Worm (Caenorhabditis elegans) whole organism, early embryonic: ENCODE measurements around the gene F22E5.23.

Experiments used
- F13C5.2 ChIP-seq: sonication (generic microtip); optimal IDR thresholded peaks from 2 replicates; lab custom pipeline; 2017; ENCODE audit warnings: mild to moderate bottlenecking, missing genetic modification characterization, inconsistent platforms, missing compliant biosample characterization
- aly-1 ChIP-seq: sonication (generic microtip); optimal IDR thresholded peaks from 2 replicates; lab custom pipeline; 2016; ENCODE audit warnings: missing genetic modification characterization, missing compliant biosample characterization
- ama-1 ChIP-seq: fragments of 150-350 bp; optimal IDR thresholded peaks from 2 replicates; lab custom pipeline; 2014
- ceh-13 ChIP-seq: fragments of 200-800 bp; sonication (Bioruptor generic); optimal IDR thresholded peaks from 2 replicates; lab custom pipeline; 2018; ENCODE audit warnings: mild to moderate bottlenecking, missing genetic modification characterization, missing compliant biosample characterization
- flt-1 ChIP-seq: fragments of 200-800 bp; sonication (Bioruptor generic); IDR thresholded peaks from 2 replicates; pipeline ENCODE4 v1.3.6; 2022; ENCODE audit warnings: missing genetic modification characterization, missing compliant biosample characterization
- hmbx-1 ChIP-seq: sonication (generic microtip); optimal IDR thresholded peaks from 2 replicates; lab custom pipeline; 2016; ENCODE audit warnings: mild to moderate bottlenecking, missing genetic modification characterization, missing compliant biosample characterization
- hmg-4 ChIP-seq: fragments of 200-800 bp; sonication (Bioruptor generic); optimal IDR thresholded peaks from 2 replicates; lab custom pipeline; 2018; ENCODE audit warnings: mild to moderate bottlenecking, missing genetic modification characterization, missing compliant biosample characterization
- hnd-1 ChIP-seq: sonication (generic microtip); optimal IDR thresholded peaks from 2 replicates; lab custom pipeline; 2016; ENCODE audit warnings: missing genetic modification characterization, missing compliant biosample characterization
- sea-1 ChIP-seq: fragments of 200-800 bp; sonication (Bioruptor generic); conservative IDR thresholded peaks from 2 replicates; pipeline ENCODE4 v1.3.6; 2022; ENCODE audit warnings: missing genetic modification characterization, missing compliant biosample characterization
- tbx-11 ChIP-seq: fragments of 200-800 bp; sonication (Bioruptor generic); IDR thresholded peaks from 2 replicates; pipeline ENCODE4 v1.3.6; 2022; ENCODE audit warnings: missing genetic modification characterization, missing compliant biosample characterization
- tbx-37 ChIP-seq: fragments of 200-800 bp; sonication (Bioruptor generic); conservative IDR thresholded peaks from 2 replicates; pipeline ENCODE4 v1.3.6; 2022; ENCODE audit warnings: missing genetic modification reagents, missing genetic modification characterization, missing compliant biosample characterization

DNA sequence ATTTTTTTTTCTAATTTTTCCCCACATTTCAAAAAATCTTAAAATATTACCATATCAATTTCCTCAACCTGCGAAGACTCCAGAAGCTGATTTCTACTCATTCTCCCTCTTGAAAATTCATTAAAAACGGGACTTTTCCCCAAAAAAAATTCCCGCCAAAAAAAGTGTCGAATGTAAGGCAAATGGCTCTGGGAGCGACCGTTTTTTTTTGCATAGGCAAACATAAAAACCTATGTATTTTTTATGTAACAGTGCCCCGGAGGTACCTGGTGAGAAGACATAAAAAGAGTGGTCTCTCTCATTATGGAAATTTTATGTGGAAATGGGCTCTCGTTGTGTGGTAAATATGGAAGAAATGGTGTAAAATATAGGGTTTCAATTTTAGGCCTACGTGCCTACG lies 43.1 kb downstream of the F22E5.23 start, which contains the start of gene ceh-87:
- no peak for TF ChIP-seq flt-1 (GFP tag; lab: Robert Waterston, UW)
- TF ChIP-seq ceh-13 (GFP tag; lab: Kevin White, UChicago): no peak
- no peak for TF ChIP-seq ama-1
- TF ChIP-seq F13C5.2: no peak
- TF ChIP-seq tbx-37 (GFP tag; lab: Robert Waterston, UW): no peak
- TF ChIP-seq tbx-11 (GFP tag; lab: Robert Waterston, UW): no peak
- no peak for TF ChIP-seq hmbx-1
- no peak for TF ChIP-seq hmg-4 (GFP tag; lab: Kevin White, UChicago)
- TF ChIP-seq sea-1 (GFP tag; lab: Robert Waterston, UW): no peak
- TF ChIP-seq aly-1 (tag; lab: Kevin White, UChicago): no peak
- TF ChIP-seq hnd-1 (tag; lab: Kevin White, UChicago): no peak
